Fruit fly (Drosophila melanogaster): ENCODE data around the gene CG5078.

CG5078 gene

DNA sequence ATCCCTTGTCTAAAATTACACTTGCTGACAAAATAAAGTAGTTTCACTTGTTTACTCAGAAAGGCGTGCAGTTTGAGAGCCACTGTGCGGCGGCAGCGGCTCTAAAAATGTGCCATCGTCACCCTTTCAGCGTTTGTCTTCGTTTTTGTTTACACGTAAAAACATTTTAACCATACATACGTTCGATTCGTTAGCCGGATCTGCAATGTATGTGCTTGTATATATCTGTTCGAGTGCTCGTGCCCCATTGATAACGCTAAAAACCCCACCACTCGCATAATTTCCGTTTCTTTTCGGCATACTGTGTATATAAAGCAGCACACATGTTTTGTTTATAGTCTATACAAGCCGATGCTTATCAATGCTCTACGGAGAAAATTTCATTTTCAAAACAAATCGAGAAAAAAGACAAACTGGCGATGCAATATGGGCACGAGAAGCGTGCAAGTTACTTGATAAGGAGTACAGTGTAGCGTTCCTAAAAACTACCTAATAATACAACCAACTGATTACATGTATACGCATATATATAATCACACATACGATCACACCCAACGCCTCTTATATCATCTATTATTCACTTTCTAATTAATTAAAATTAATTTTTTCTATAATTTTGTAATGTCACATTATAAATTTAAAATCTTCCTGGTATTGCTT lies 10.8 kb downstream of the CG5078 start (continued):
- TF ChIP-seq CG30431 (GFP tag; optimal IDR thresholded peaks at IDR 0.05) (no peak), Gsc (GFP tag; IDR thresholded peaks at IDR 0.05) (no peak), Nf-YA (GFP tag; IDR thresholded peaks at IDR 0.05) (no peak), CG34376 (GFP tag; optimal IDR thresholded peaks at IDR 0.05) (peak; percentile 16), h (optimal IDR thresholded peaks at IDR 0.05) (no peak), Gug (GFP tag; IDR thresholded peaks at IDR 0.05) (no peak), ci (GFP tag; IDR thresholded peaks at IDR 0.05) (peak; percentile 73; the same call in 2 of the 3 replicates), Scr (GFP tag; IDR thresholded peaks at IDR 0.05; ENCODE audit: partially characterized antibody) (0 out of 2 replicates have a peak, but pooled peaks have one; percentile 9), Mrtf (GFP tag; IDR thresholded peaks at IDR 0.05) (peak; percentile 7; the same call in 1 of the 3 replicates), kni (GFP tag; optimal IDR thresholded peaks at IDR 0.05) (peak; percentile 49), trh (GFP tag; optimal IDR thresholded peaks at IDR 0.05) (no peak), CG16815 (GFP tag; optimal IDR thresholded peaks at IDR 0.05) (no peak), cad (GFP tag; optimal IDR thresholded peaks at IDR 0.05) (peak; percentile 90), zf30C (GFP tag; optimal IDR thresholded peaks at IDR 0.05) (peak; percentile 45), ham (GFP tag; IDR thresholded peaks at IDR 0.05) (no peak), so (GFP tag; IDR thresholded peaks at IDR 0.05) (0 out of 3 replicates have a peak, but pooled peaks have one; percentile 6), ase (GFP tag; IDR thresholded peaks at IDR 0.05) (no peak), ATbp (GFP tag; optimal IDR thresholded peaks at IDR 0.05) (peak; percentile 36), Hr51 (GFP tag; optimal IDR thresholded peaks at IDR 0.05) (peak in 1 of 2 experiments; percentile 71), CG7556 (GFP tag; optimal IDR thresholded peaks at IDR 0.05) (peak; percentile 66), esg (GFP tag; conservative IDR thresholded peaks at IDR 0.05) (peak; percentile 36; the same call in 1 of the 2 replicates), CG31441 (GFP tag; IDR thresholded peaks at IDR 0.05) (peak; percentile 74), CrebB (tag; optimal IDR thresholded peaks at IDR 0.05) (peak; percentile 36), mirr (GFP tag; optimal IDR thresholded peaks at IDR 0.05) (peak; percentile 81), kah (GFP tag; optimal IDR thresholded peaks at IDR 0.05) (no peak), Xbp1 (GFP tag; optimal IDR thresholded peaks at IDR 0.05) (peak; percentile 38), Six4 (GFP tag; optimal IDR thresholded peaks at IDR 0.05) (peak; percentile 42), ttk (GFP tag; IDR thresholded peaks at IDR 0.05) (peak; percentile 45; the same call in 1 of the 2 replicates), Meics (GFP tag; optimal IDR thresholded peaks at IDR 0.05) (peak; percentile 37), CG7839 (tag; optimal IDR thresholded peaks at IDR 0.05) (peak; percentile 45), Trl (optimal IDR thresholded peaks at IDR 0.05) (no peak), Trl (GFP tag; optimal IDR thresholded peaks at IDR 0.05) (no peak), schlank (tag; optimal IDR thresholded peaks at IDR 0.05) (no peak), CG10979 (tag; optimal IDR thresholded peaks at IDR 0.05) (peak; percentile 59), B-H1 (GFP tag; IDR thresholded peaks at IDR 0.05) (no peak), pan (optimal IDR thresholded peaks at IDR 0.05) (no peak), pan (GFP tag; optimal IDR thresholded peaks at IDR 0.05 in 1 of 2, IDR thresholded peaks at IDR 0.05 in 1 of 2) (peak in 1 of 2 experiments; percentile 54), B-H2 (GFP tag; optimal IDR thresholded peaks at IDR 0.05) (no peak), nerfin-1 (tag; optimal IDR thresholded peaks at IDR 0.05) (no peak), Stat92E (GFP tag; optimal IDR thresholded peaks at IDR 0.05) (peak in 1 of 3 experiments; percentile 32), Hsf (GFP tag; optimal IDR thresholded peaks at IDR 0.05) (no peak), CG4282 (GFP tag; optimal IDR thresholded peaks at IDR 0.05) (no peak), lab (GFP tag; optimal IDR thresholded peaks at IDR 0.05) (peak; percentile 31), D (optimal IDR thresholded peaks at IDR 0.05) (no peak), D (GFP tag; optimal IDR thresholded peaks at IDR 0.05) (no peak), CG10321 (GFP tag; IDR thresholded peaks at IDR 0.05) (0 out of 2 replicates have a peak, but pooled peaks have one; percentile 10), hkb (optimal IDR thresholded peaks at IDR 0.05) (no peak), hkb (GFP tag; IDR thresholded peaks at IDR 0.05) (peak; percentile 16; the same call in 1 of the 2 replicates), Hmr (GFP tag; optimal IDR thresholded peaks at IDR 0.05) (peak; percentile 48), grn (GFP tag; optimal IDR thresholded peaks at IDR 0.05) (peak; percentile 69), Atf6 (GFP tag; IDR thresholded peaks at IDR 0.05) (0 out of 2 replicates have a peak, but pooled peaks have one; percentile 28)
